Worm (Caenorhabditis elegans) whole organism, young adult: ENCODE data around the gene C06E4.3.

ENCODE experiments used
- D2030.7 ChIP-seq: fragments of 200-800 bp; sonication (Bioruptor generic); IDR thresholded peaks from 2 replicates; pipeline ENCODE4 v1.3.6; 2022; ENCODE audit warnings: missing genetic modification reagents, missing genetic modification characterization, missing compliant biosample characterization
- F10E7.11 ChIP-seq: sonication (generic microtip); optimal IDR thresholded peaks from 2 replicates; lab custom pipeline; 2017; ENCODE audit warnings: mild to moderate bottlenecking, missing genetic modification characterization, moderate library complexity, missing compliant biosample characterization
- F23B12.7 ChIP-seq: sonication (generic microtip); optimal IDR thresholded peaks from 2 replicates; lab custom pipeline; 2017; ENCODE audit warnings: missing genetic modification characterization, mild to moderate bottlenecking, missing compliant biosample characterization, antibody characterized with exemption, moderate library complexity; ENCODE audit not compliant: insufficient read depth
- F37B4.10 ChIP-seq: fragments of 200-800 bp; sonication (Bioruptor generic); IDR thresholded peaks from 2 replicates; pipeline ENCODE4 v1.3.6; 2022; ENCODE audit warnings: missing genetic modification characterization, missing compliant biosample characterization
- F49E8.2 ChIP-seq: sonication (generic microtip); optimal IDR thresholded peaks from 3 replicates; lab custom pipeline; 2017; ENCODE audit warnings: missing genetic modification characterization, mild to moderate bottlenecking, missing compliant biosample characterization, antibody characterized with exemption, moderate library complexity; ENCODE audit not compliant: insufficient read depth
- K11D2.4 ChIP-seq: fragments of 200-800 bp; sonication (Bioruptor generic); IDR thresholded peaks from 2 replicates; pipeline ENCODE4 v1.3.6; 2022; ENCODE audit warnings: missing genetic modification reagents, missing genetic modification characterization, missing compliant biosample characterization
- T07F8.4 ChIP-seq: sonication (generic microtip); optimal IDR thresholded peaks from 2 replicates; lab custom pipeline; 2016; ENCODE audit warnings: mild to moderate bottlenecking, missing genetic modification characterization, moderate library complexity, missing compliant biosample characterization
- T26A5.8 ChIP-seq: sonication (generic microtip); optimal IDR thresholded peaks from 2 replicates; lab custom pipeline; 2016; ENCODE audit warnings: missing genetic modification characterization, missing compliant biosample characterization
- Y53G8AR.9 ChIP-seq: fragments of 200-800 bp; sonication (Bioruptor generic); conservative IDR thresholded peaks from 2 replicates; pipeline ENCODE4 v1.3.6; 2022; ENCODE audit warnings: missing genetic modification reagents, missing genetic modification characterization, missing compliant biosample characterization
- akir-1 ChIP-seq: fragments of 200-800 bp; sonication (Bioruptor generic); optimal IDR thresholded peaks from 2 replicates; lab custom pipeline; 2018; ENCODE audit warnings: mild to moderate bottlenecking, missing genetic modification characterization, moderate library complexity, missing compliant biosample characterization
- aptf-2 ChIP-seq: fragments of 200-800 bp; sonication (Bioruptor generic); conservative IDR thresholded peaks from 2 replicates; pipeline ENCODE4 v1.3.6; 2022; ENCODE audit warnings: missing genetic modification reagents, missing genetic modification characterization, missing compliant biosample characterization
- atf-7 ChIP-seq: sonication (generic microtip); optimal IDR thresholded peaks from 2 replicates; lab custom pipeline; 2017; ENCODE audit warnings: mild to moderate bottlenecking, missing genetic modification characterization, missing compliant biosample characterization
- ccch-3 ChIP-seq: fragments of 200-800 bp; sonication (Bioruptor generic); optimal IDR thresholded peaks from 2 replicates; lab custom pipeline; 2018; ENCODE audit warnings: mild to moderate bottlenecking, missing genetic modification characterization, missing compliant biosample characterization
- cebp-1 ChIP-seq, 2 experiments: fragments of 200-800 bp in 1 of 2; sonication (Bioruptor generic) in 1 of 2; sonication (generic microtip) in 1 of 2; IDR thresholded peaks in 1 of 2; optimal IDR thresholded peaks in 1 of 2; 2 replicates each; pipeline versions ENCODE4 v1.3.6 to Lab custom; 2017 to 2022; ENCODE audit warnings: missing compliant biosample characterization in 2 of 2, missing genetic modification characterization in 2 of 2, mild to moderate bottlenecking in 1 of 2, missing genetic modification reagents in 1 of 2, moderate library complexity in 1 of 2
- ceh-40 ChIP-seq: fragments of 200-800 bp; sonication (Bioruptor generic); IDR thresholded peaks from 2 replicates; pipeline ENCODE4 v1.3.6; 2022; ENCODE audit warnings: missing genetic modification characterization, missing compliant biosample characterization
- ceh-79 ChIP-seq: sonication (generic microtip); optimal IDR thresholded peaks from 2 replicates; lab custom pipeline; 2017; ENCODE audit warnings: mild to moderate bottlenecking, missing genetic modification characterization, missing compliant biosample characterization
- chd-7 ChIP-seq: sonication (generic microtip); optimal IDR thresholded peaks from 2 replicates; lab custom pipeline; 2016; ENCODE audit warnings: mild to moderate bottlenecking, missing genetic modification characterization, moderate library complexity, missing compliant biosample characterization
- dox-1 ChIP-seq: fragments of 200-800 bp; sonication (Bioruptor generic); IDR thresholded peaks from 2 replicates; pipeline ENCODE4 v1.3.6; 2022; ENCODE audit warnings: missing genetic modification reagents, missing genetic modification characterization, missing compliant biosample characterization
- dpff-1 ChIP-seq: sonication (generic microtip); optimal IDR thresholded peaks from 2 replicates; lab custom pipeline; 2017; ENCODE audit warnings: mild to moderate bottlenecking, missing genetic modification characterization, missing compliant biosample characterization
- egl-18 ChIP-seq: fragments of 200-800 bp; sonication (Bioruptor generic); IDR thresholded peaks from 2 replicates; pipeline ENCODE4 v1.3.6; 2022; ENCODE audit warnings: missing genetic modification reagents, missing genetic modification characterization, missing compliant biosample characterization
- gei-17 ChIP-seq: fragments of 200-800 bp; sonication (Bioruptor generic); optimal IDR thresholded peaks from 2 replicates; lab custom pipeline; 2018; ENCODE audit warnings: mild to moderate bottlenecking, missing genetic modification characterization, missing compliant biosample characterization
- him-1 ChIP-seq: sonication (generic microtip); optimal IDR thresholded peaks from 2 replicates; lab custom pipeline; 2016; ENCODE audit warnings: missing genotype, missing genetic modification reagents, missing genetic modification characterization, missing compliant biosample characterization
- hlh-12 ChIP-seq: sonication (generic microtip); optimal IDR thresholded peaks from 2 replicates; lab custom pipeline; 2016; ENCODE audit warnings: missing genetic modification characterization, missing compliant biosample characterization
- lin-40 ChIP-seq: sonication (generic microtip); optimal IDR thresholded peaks from 2 replicates; lab custom pipeline; 2016; ENCODE audit warnings: missing genetic modification characterization, mild to moderate bottlenecking, missing compliant biosample characterization, missing genotype, missing genetic modification reagents
- lin-54 ChIP-seq: fragments of 200-800 bp; sonication (Bioruptor generic); optimal IDR thresholded peaks from 2 replicates; lab custom pipeline; 2018; ENCODE audit warnings: mild to moderate bottlenecking, missing genetic modification characterization, missing compliant biosample characterization
- lsy-27 ChIP-seq: sonication (generic microtip); optimal IDR thresholded peaks from 2 replicates; lab custom pipeline; 2017; ENCODE audit warnings: missing genetic modification characterization, mild to moderate bottlenecking, missing compliant biosample characterization, antibody characterized with exemption, missing genotype, borderline replicate concordance; ENCODE audit not compliant: insufficient read depth
- madf-10 ChIP-seq: sonication (generic microtip); optimal IDR thresholded peaks from 2 replicates; lab custom pipeline; 2016; ENCODE audit warnings: mild to moderate bottlenecking, missing genetic modification characterization, missing compliant biosample characterization
- madf-8 ChIP-seq: fragments of 200-800 bp; sonication (Bioruptor generic); conservative IDR thresholded peaks from 2 replicates; pipeline ENCODE4 v1.3.6; 2022; ENCODE audit warnings: missing genetic modification reagents, missing genetic modification characterization, missing compliant biosample characterization
- nfya-1 ChIP-seq: sonication (generic microtip); optimal IDR thresholded peaks from 2 replicates; lab custom pipeline; 2017; ENCODE audit warnings: antibody characterized with exemption, missing compliant biosample characterization, missing genetic modification characterization, borderline replicate concordance; ENCODE audit not compliant: insufficient read depth
- rcor-1 ChIP-seq: fragments of 200-800 bp; sonication (Bioruptor generic); IDR thresholded peaks from 2 replicates; pipeline ENCODE4 v1.3.6; 2022; ENCODE audit warnings: missing genetic modification reagents, missing genetic modification characterization, missing compliant biosample characterization
- sdz-38 ChIP-seq: sonication (generic microtip); optimal IDR thresholded peaks from 2 replicates; lab custom pipeline; 2016; ENCODE audit warnings: missing genotype, missing genetic modification characterization, missing compliant biosample characterization
- snpc-4 ChIP-seq, 5 experiments: fragments of 150-350 bp in 1 of 5; sonication (generic microtip) in 4 of 5; optimal IDR thresholded peaks; 2 replicates each; lab custom pipeline; 2014 to 2018; ENCODE audit warnings: missing genetic modification characterization in 5 of 5, missing biosample characterization in 3 of 5, antibody characterized with exemption in 2 of 5, mild to moderate bottlenecking in 2 of 5, missing compliant biosample characterization in 2 of 5, missing genotype in 2 of 5, moderate library complexity in 2 of 5, missing genetic modification reagents in 1 of 5
- somi-1 ChIP-seq: fragments of 200-800 bp; sonication (Bioruptor generic); optimal IDR thresholded peaks from 2 replicates; lab custom pipeline; 2018; ENCODE audit warnings: mild to moderate bottlenecking, missing genetic modification characterization, missing compliant biosample characterization
- xnd-1 ChIP-seq: sonication (generic microtip); optimal IDR thresholded peaks from 2 replicates; lab custom pipeline; 2016; ENCODE audit warnings: missing genotype, missing genetic modification reagents, missing genetic modification characterization, missing compliant biosample characterization
- zim-3 ChIP-seq: sonication (generic microtip); optimal IDR thresholded peaks from 2 replicates; lab custom pipeline; 2017; ENCODE audit warnings: mild to moderate bottlenecking, missing genetic modification characterization, moderate library complexity, missing compliant biosample characterization
- ztf-18 ChIP-seq: sonication (generic microtip); optimal IDR thresholded peaks from 2 replicates; lab custom pipeline; 2016; ENCODE audit warnings: missing genotype, mild to moderate bottlenecking, missing genetic modification characterization, missing compliant biosample characterization
- ztf-26 ChIP-seq: sonication (generic microtip); optimal IDR thresholded peaks from 2 replicates; lab custom pipeline; 2017; ENCODE audit warnings: missing genetic modification characterization, missing compliant biosample characterization

The C06E4.3 gene

DNA sequence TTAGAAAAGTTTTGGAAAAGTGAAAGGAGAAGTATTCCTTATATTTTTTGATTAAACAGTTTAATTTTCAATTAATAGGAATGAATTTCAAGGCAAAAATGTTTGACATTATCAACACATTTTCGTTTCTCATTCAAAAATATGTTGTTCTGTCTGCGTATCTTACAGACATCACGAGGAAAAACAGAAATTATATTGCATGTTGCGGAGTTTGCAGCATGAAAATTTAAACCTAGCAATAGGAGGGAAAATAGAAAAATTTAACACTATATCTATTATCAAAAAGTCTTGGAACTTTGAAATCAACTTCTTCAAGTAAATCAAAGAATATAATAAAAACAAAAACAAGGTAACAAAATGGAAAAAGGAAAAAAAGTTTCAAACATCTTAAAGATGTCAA is 30.4 kb downstream of the C06E4.3 start:
- TF ChIP-seq lsy-27 (no peak), F49E8.2 (tag; lab: Kevin White, UChicago) (no peak), nfya-1 (tag; lab: Kevin White, UChicago) (no peak), ceh-40 (no peak), dpff-1 (tag; lab: Kevin White, UChicago) (no peak)
- TF ChIP-seq, all 124 proteins: peak for 0

DNA sequence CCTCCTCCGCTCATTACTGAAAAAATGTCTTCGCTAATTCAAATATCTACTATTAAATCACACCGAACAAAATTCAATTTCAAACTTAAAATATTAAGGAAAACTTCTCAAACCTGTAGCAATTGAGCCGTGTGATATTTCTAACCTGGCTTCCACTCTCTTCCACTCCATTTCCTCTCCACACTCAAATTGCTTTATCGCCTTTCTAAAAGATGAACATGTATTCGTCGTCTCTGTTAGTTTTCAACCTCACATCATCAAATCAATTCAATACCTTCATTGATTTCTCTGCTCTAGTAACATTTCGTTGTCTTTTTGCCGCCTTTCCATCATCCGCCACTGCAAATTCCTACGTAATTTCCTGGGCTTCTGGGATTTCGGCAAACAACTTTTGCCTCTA is 31.3 kb downstream of the C06E4.3 start, which contains the start of gene F42C5.4:
TSS of gene F42C5.4 (minus strand) at position 171 of the 400 bp plus-strand sequence.
- TF ChIP-seq F10E7.11 (tag; lab: Kevin White, UChicago) (no peak), K11D2.4 (GFP tag; lab: Robert Waterston, UW) (no peak), dox-1 (GFP tag; lab: Robert Waterston, UW) (no peak), akir-1 (no peak), zim-3 (tag; lab: Kevin White, UChicago) (no peak), T07F8.4 (tag; lab: Kevin White, UChicago) (no peak), lsy-27 (no peak), cebp-1 (GFP tag; IDR thresholded peaks at IDR 0.05; lab: Robert Waterston, UW) (no peak), cebp-1 (tag; optimal IDR thresholded peaks at IDR 0.05; lab: Kevin White, UChicago) (no peak), aptf-2 (GFP tag; lab: Robert Waterston, UW) (no peak), ztf-26 (tag; lab: Kevin White, UChicago) (no peak), lin-54 (no peak), hlh-12 (tag; lab: Kevin White, UChicago) (no peak), F23B12.7 (tag; lab: Kevin White, UChicago) (no peak), ceh-79 (tag; lab: Kevin White, UChicago) (no peak), T26A5.8 (tag; lab: Kevin White, UChicago) (no peak), egl-18 (GFP tag; lab: Robert Waterston, UW) (no peak), somi-1 (no peak), rcor-1 (GFP tag; lab: Robert Waterston, UW) (no peak)

DNA sequence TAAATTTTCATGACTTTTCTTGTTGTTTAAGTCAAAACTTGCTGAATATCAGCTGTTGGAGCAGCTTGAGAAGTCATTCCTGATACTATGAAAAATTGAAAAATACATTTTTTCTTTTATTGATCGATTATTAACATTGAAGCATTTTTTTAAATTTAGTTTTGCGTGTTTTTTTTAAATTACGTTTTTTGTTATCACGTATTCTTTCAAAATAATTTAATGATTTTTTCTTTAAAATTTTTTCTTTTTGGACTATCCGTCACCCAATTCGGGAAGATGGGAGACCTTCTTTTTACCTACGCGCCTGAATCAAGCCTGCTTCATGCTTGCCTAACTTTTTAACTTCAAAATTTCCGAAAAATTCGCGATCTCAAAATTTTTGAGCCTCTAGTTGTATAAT is 33.4 kb downstream of the C06E4.3 start, which contains the start of gene F42C5.5:
TSS of gene F42C5.5 (minus strand) at position 101 of the 400 bp plus-strand sequence.
- no peak for TF ChIP-seq him-1 (tag; lab: Kevin White, UChicago)
- no peak for TF ChIP-seq gei-17
- TF ChIP-seq ztf-18 (tag; lab: Kevin White, UChicago), result no peak
- no peak for TF ChIP-seq T07F8.4 (tag; lab: Kevin White, UChicago)
- TF ChIP-seq D2030.7 (GFP tag; lab: Robert Waterston, UW), result no peak
- no peak for TF ChIP-seq F37B4.10 (GFP tag; lab: Robert Waterston, UW)
- TF ChIP-seq Y53G8AR.9 (GFP tag; lab: Robert Waterston, UW), result no peak
- TF ChIP-seq snpc-4 (GFP tag; optimal IDR thresholded peaks at IDR 0.05; lab: Kevin White, UChicago), result no peak
- TF ChIP-seq snpc-4 (tag; optimal IDR thresholded peaks at IDR 0.05; lab: Kevin White, UChicago), result no peak
- TF ChIP-seq, all 124 proteins: peak for 0

DNA sequence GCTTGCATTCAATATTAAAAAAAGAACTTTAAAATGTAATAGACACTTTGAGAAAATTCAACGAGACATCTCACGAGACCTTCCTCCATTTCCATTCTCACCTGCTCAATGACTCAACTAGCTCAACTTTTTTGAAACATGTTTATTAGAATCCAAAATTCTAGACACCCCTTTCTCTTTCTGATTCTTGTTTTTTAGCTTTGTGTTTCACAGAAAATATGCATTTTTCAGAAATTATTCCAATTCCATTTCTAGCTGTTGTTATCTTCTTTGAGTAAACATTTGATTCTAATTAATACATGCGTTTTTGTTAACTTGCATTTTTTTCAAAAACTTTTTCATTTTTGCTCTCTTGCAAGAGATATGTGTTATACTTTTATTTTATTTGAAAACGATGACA is 40.8 kb downstream of the C06E4.3 start:
- TF ChIP-seq ccch-3 (GFP tag; lab: Kevin White, UChicago), result no peak
- TF ChIP-seq, all 124 proteins: peak for 0

DNA sequence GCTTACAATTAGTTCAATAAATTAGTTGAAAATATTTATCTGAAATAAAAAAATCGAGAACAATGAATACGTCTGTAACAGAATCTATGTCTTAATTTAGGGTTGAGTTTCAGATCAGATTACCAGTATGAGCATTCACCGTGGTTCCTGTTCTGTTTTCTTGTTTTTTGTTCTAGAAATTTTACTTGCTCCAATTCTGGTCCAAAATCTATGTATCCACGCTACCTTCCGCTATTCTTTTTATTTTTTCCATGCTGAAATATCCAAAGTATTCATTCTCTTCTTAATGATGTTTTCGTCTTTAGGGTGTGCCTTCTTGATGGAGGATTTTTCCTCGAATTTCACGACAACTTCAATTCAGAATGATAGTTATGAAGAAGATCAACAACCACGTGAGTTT is 44.6 kb downstream of the C06E4.3 start, which contains the start of gene npr-27:
TSS of gene npr-27 (plus strand) at position 301 of the 400 bp plus-strand sequence.
- TF ChIP-seq madf-10 (no peak), lin-40 (tag; lab: Kevin White, UChicago) (no peak), madf-8 (GFP tag; lab: Robert Waterston, UW) (no peak), xnd-1 (tag; lab: Kevin White, UChicago) (no peak), F23B12.7 (tag; lab: Kevin White, UChicago) (no peak), chd-7 (no peak), ceh-79 (tag; lab: Kevin White, UChicago) (no peak), atf-7 (tag; lab: Kevin White, UChicago) (no peak), sdz-38 (no peak), cebp-1 (GFP tag; IDR thresholded peaks at IDR 0.05; lab: Robert Waterston, UW) (no peak), cebp-1 (tag; optimal IDR thresholded peaks at IDR 0.05; lab: Kevin White, UChicago) (no peak)
